Worm (Caenorhabditis elegans): ENCODE data around the gene sfrp-1.

- TF ChIP-seq hmg-4 (GFP tag; optimal IDR thresholded peaks at IDR 0.05), result no peak
- TF ChIP-seq ama-1 (optimal IDR thresholded peaks at IDR 0.05), result no peak
- no peak for TF ChIP-seq sea-1 (GFP tag; conservative IDR thresholded peaks at IDR 0.05)
- TF ChIP-seq pes-1 (GFP tag; IDR thresholded peaks at IDR 0.05), result no peak
These were observed 24.0 kb upstream of the sfrp-1 start, which contains the start of gene acp-6 for ce11 chrIV:6426089-6426715.
